Fruit fly (Drosophila melanogaster) whole organism, wandering third instar larva: ENCODE measurements around the gene CG12994.

Experiments used
- Abd-B ChIP-seq: fragments of >200 bp; optimal IDR thresholded peaks from 2 replicates; lab custom pipeline; 2017; ENCODE audit warnings: missing biosample characterization, missing genetic modification characterization
- rgr ChIP-seq: fragments of 200-800 bp; sonication (Bioruptor generic); optimal IDR thresholded peaks from 3 replicates; lab custom pipeline; 2016; ENCODE audit warnings: missing biosample characterization, mild to moderate bottlenecking, missing genetic modification characterization

dm6 chrX:17407737-17408136 is 36.1 kb downstream of the CG12994 start:
- no peak for TF ChIP-seq rgr (GFP tag; lab: Kevin White, UChicago)
- no peak for TF ChIP-seq Abd-B (GFP tag; lab: Kevin White, UChicago)
